Fruit fly (Drosophila melanogaster) whole organism, embryonic: Measurements from ENCODE around the gene CG15160.

Source experiments
- Abd-B ChIP-seq: fragments of 200-800 bp; sonication (Bioruptor generic); optimal IDR thresholded peaks from 2 replicates; lab custom pipeline; 2018; ENCODE audit warnings: missing biosample characterization, mild to moderate bottlenecking, missing genetic modification characterization, moderate library complexity
- Bdp1 ChIP-seq: fragments of 200-800 bp; sonication (Bioruptor generic); optimal IDR thresholded peaks from 3 replicates; lab custom pipeline; 2016; ENCODE audit warnings: missing biosample characterization, missing genetic modification characterization
- BtbVII ChIP-seq: fragments of 200-800 bp; sonication (Bioruptor generic); optimal IDR thresholded peaks from 3 replicates; lab custom pipeline; 2017; ENCODE audit warnings: missing biosample characterization, mild to moderate bottlenecking, missing genetic modification characterization
- CG10267 ChIP-seq: fragments of 200-800 bp; sonication (Bioruptor generic); optimal IDR thresholded peaks from 2 replicates; lab custom pipeline; 2018; ENCODE audit warnings: missing biosample characterization, mild to moderate bottlenecking, missing genetic modification characterization, moderate library complexity
- CG11696 ChIP-seq: fragments of 200-800 bp; sonication (Bioruptor generic); IDR thresholded peaks from 2 replicates; pipeline ENCODE4 v1.3.6; 2022; ENCODE audit warnings: missing biosample characterization, missing genetic modification characterization
- CG12155 ChIP-seq: fragments of 200-800 bp; sonication (Bioruptor generic); optimal IDR thresholded peaks from 3 replicates; lab custom pipeline; 2016; ENCODE audit warnings: missing biosample characterization, missing genetic modification characterization
- CG12219 ChIP-seq: fragments of 200-800 bp; sonication (Bioruptor generic); optimal IDR thresholded peaks from 3 replicates; lab custom pipeline; 2018; ENCODE audit warnings: missing biosample characterization, mild to moderate bottlenecking, missing genetic modification characterization
- CG12769 ChIP-seq: fragments of 200-800 bp; sonication (Bioruptor generic); optimal IDR thresholded peaks from 2 replicates; lab custom pipeline; 2019; ENCODE audit warnings: missing biosample characterization, mild to moderate bottlenecking, missing genetic modification characterization, moderate library complexity
- CG14667 ChIP-seq: fragments of 200-800 bp; sonication (Bioruptor generic); IDR thresholded peaks from 2 replicates; pipeline ENCODE4 v1.3.6; 2022; ENCODE audit warnings: missing biosample characterization, missing genetic modification characterization
- CG16863 ChIP-seq: fragments of 200-800 bp; sonication (Bioruptor generic); optimal IDR thresholded peaks from 3 replicates; lab custom pipeline; 2016; ENCODE audit warnings: missing biosample characterization, missing genetic modification characterization
- CG17385 ChIP-seq: fragments of 200-800 bp; sonication (Bioruptor generic); optimal IDR thresholded peaks from 3 replicates; lab custom pipeline; 2018; ENCODE audit warnings: missing biosample characterization, mild to moderate bottlenecking, missing genetic modification characterization
- CG17912 ChIP-seq: fragments of 200-800 bp; sonication (Bioruptor generic); optimal IDR thresholded peaks from 2 replicates; lab custom pipeline; 2018; ENCODE audit warnings: missing biosample characterization, mild to moderate bottlenecking, missing genetic modification characterization
- CG18011 ChIP-seq: fragments of 200-800 bp; sonication (Bioruptor generic); optimal IDR thresholded peaks from 2 replicates; lab custom pipeline; 2017; ENCODE audit warnings: missing biosample characterization, missing genetic modification characterization, mild to moderate bottlenecking, moderate library complexity, missing genotype
- CG2120 ChIP-seq: fragments of 200-800 bp; sonication (Bioruptor generic); optimal IDR thresholded peaks from 3 replicates; lab custom pipeline; 2016; ENCODE audit warnings: missing biosample characterization, missing genetic modification characterization
- CG2678 ChIP-seq: fragments of 200-800 bp; sonication (Bioruptor generic); optimal IDR thresholded peaks from 3 replicates; lab custom pipeline; 2019; ENCODE audit warnings: missing biosample characterization, mild to moderate bottlenecking, missing genetic modification characterization, moderate library complexity
- CG31441 ChIP-seq: fragments of 200-800 bp; sonication (Bioruptor generic); IDR thresholded peaks from 2 replicates; pipeline ENCODE4 v1.3.6; 2022; ENCODE audit warnings: missing biosample characterization, missing genetic modification characterization
- CG3163 ChIP-seq: fragments of 200-800 bp; sonication (Bioruptor generic); optimal IDR thresholded peaks from 3 replicates; lab custom pipeline; 2016; ENCODE audit warnings: missing biosample characterization, missing genetic modification characterization
- CG32767 ChIP-seq: fragments of 200-800 bp; sonication (Bioruptor generic); IDR thresholded peaks from 2 replicates; pipeline ENCODE4 v1.3.6; 2022; ENCODE audit warnings: missing biosample characterization, missing genetic modification characterization
- CG32772 ChIP-seq: fragments of 200-800 bp; sonication (Bioruptor generic); IDR thresholded peaks from 2 replicates; pipeline ENCODE4 v1.3.6; 2022; ENCODE audit warnings: missing biosample characterization, missing genetic modification characterization
- CG33213 ChIP-seq: fragments of 200-800 bp; sonication (Bioruptor generic); optimal IDR thresholded peaks from 3 replicates; lab custom pipeline; 2016; ENCODE audit warnings: missing biosample characterization, missing genetic modification characterization
- CG33557 ChIP-seq: fragments of 200-800 bp; sonication (Bioruptor generic); optimal IDR thresholded peaks from 2 replicates; lab custom pipeline; 2019; ENCODE audit warnings: missing biosample characterization, mild to moderate bottlenecking, missing genetic modification characterization, moderate library complexity
- CG3995 ChIP-seq: fragments of 200-800 bp; sonication (Bioruptor generic); optimal IDR thresholded peaks from 3 replicates; lab custom pipeline; 2016; ENCODE audit warnings: missing biosample characterization, missing genetic modification characterization
- CG4404 ChIP-seq: fragments of 200-800 bp; sonication (Bioruptor generic); IDR thresholded peaks from 2 replicates; pipeline ENCODE4 v1.3.6; 2022; ENCODE audit warnings: missing biosample characterization, missing genetic modification characterization
- CG5180 ChIP-seq: fragments of 200-800 bp; sonication (Bioruptor generic); optimal IDR thresholded peaks from 3 replicates; lab custom pipeline; 2017; ENCODE audit warnings: missing biosample characterization, missing genetic modification characterization, mild to moderate bottlenecking, moderate library complexity, missing genetic modification reagents
- CG8944 ChIP-seq: fragments of 200-800 bp; sonication (Bioruptor generic); optimal IDR thresholded peaks from 3 replicates; lab custom pipeline; 2016; ENCODE audit warnings: missing biosample characterization, missing genetic modification characterization
- CG9437 ChIP-seq: fragments of 200-800 bp; sonication (Bioruptor generic); optimal IDR thresholded peaks from 2 replicates; lab custom pipeline; 2018; ENCODE audit warnings: missing biosample characterization, mild to moderate bottlenecking, missing genetic modification characterization
- CHES-1-like ChIP-seq: fragments of 200-800 bp; sonication (Bioruptor generic); optimal IDR thresholded peaks from 2 replicates; lab custom pipeline; 2016; ENCODE audit warnings: missing biosample characterization, missing genetic modification characterization
- CTCF ChIP-seq: fragments of 200-800 bp; sonication (Bioruptor generic); optimal IDR thresholded peaks from 2 replicates; lab custom pipeline; 2017; ENCODE audit warnings: missing biosample characterization, mild to moderate bottlenecking, missing genetic modification characterization, moderate library complexity
- HLH54F ChIP-seq: fragments of 200-800 bp; sonication (Bioruptor generic); optimal IDR thresholded peaks from 3 replicates; lab custom pipeline; 2016; ENCODE audit warnings: missing biosample characterization, missing genetic modification characterization
- Lpt ChIP-seq: fragments of >200 bp; optimal IDR thresholded peaks from 2 replicates; lab custom pipeline; 2018; ENCODE audit warnings: missing biosample characterization, missing genetic modification characterization
- MESR4 ChIP-seq: fragments of 200-800 bp; sonication (Bioruptor generic); optimal IDR thresholded peaks from 2 replicates; lab custom pipeline; 2018; ENCODE audit warnings: missing biosample characterization, mild to moderate bottlenecking, missing genetic modification characterization, moderate library complexity
- NC2α ChIP-seq: fragments of 200-800 bp; sonication (Bioruptor generic); optimal IDR thresholded peaks from 2 replicates; lab custom pipeline; 2016; ENCODE audit warnings: missing biosample characterization, missing genetic modification characterization
- Nf-YA ChIP-seq: fragments of 200-800 bp; sonication (Bioruptor generic); IDR thresholded peaks from 2 replicates; pipeline ENCODE4 v1.3.6; 2022; ENCODE audit warnings: missing biosample characterization, missing genetic modification characterization
- NfI ChIP-seq: fragments of 200-800 bp; sonication (Bioruptor generic); optimal IDR thresholded peaks from 3 replicates; lab custom pipeline; 2018; ENCODE audit warnings: missing biosample characterization, mild to moderate bottlenecking, missing genetic modification characterization, moderate library complexity
- Sry-δ ChIP-seq: fragments of 200-800 bp; sonication (Bioruptor generic); optimal IDR thresholded peaks from 2 replicates; lab custom pipeline; 2016; ENCODE audit warnings: missing biosample characterization, missing genetic modification characterization
- btn ChIP-seq: fragments of 200-800 bp; sonication (Bioruptor generic); optimal IDR thresholded peaks from 2 replicates; lab custom pipeline; 2016; ENCODE audit warnings: missing biosample characterization, missing genetic modification characterization
- cad ChIP-seq: fragments of >200 bp; optimal IDR thresholded peaks from 2 replicates; lab custom pipeline; 2017; ENCODE audit warnings: missing biosample characterization, missing genetic modification characterization
- caup ChIP-seq: fragments of 200-800 bp; sonication (Bioruptor generic); optimal IDR thresholded peaks from 3 replicates; lab custom pipeline; 2017; ENCODE audit warnings: missing biosample characterization, mild to moderate bottlenecking, missing genetic modification characterization, moderate library complexity; ENCODE audit not compliant: severe bottlenecking
- chif ChIP-seq, 2 experiments: fragments of 200-800 bp; sonication (Bioruptor generic); optimal IDR thresholded peaks; 3 replicates each; lab custom pipeline; 2016; ENCODE audit warnings: missing biosample characterization in 2 of 2, missing genetic modification characterization in 2 of 2
- crol ChIP-seq: fragments of 200-800 bp; sonication (Bioruptor generic); IDR thresholded peaks from 2 replicates; pipeline ENCODE4 v1.3.6; 2022; ENCODE audit warnings: missing biosample characterization, missing genetic modification characterization
- dan ChIP-seq: fragments of 200-800 bp; sonication (Bioruptor generic); IDR thresholded peaks from 2 replicates; pipeline ENCODE4 v1.3.6; 2022; ENCODE audit warnings: missing biosample characterization, missing genetic modification characterization
- dimm ChIP-seq: fragments of 200-800 bp; sonication (Bioruptor generic); IDR thresholded peaks from 2 replicates; pipeline ENCODE4 v1.3.6; 2022; ENCODE audit warnings: missing biosample characterization, missing genetic modification characterization
- emc ChIP-seq: fragments of 200-800 bp; sonication (Bioruptor generic); optimal IDR thresholded peaks from 2 replicates; lab custom pipeline; 2016; ENCODE audit warnings: missing biosample characterization, missing genetic modification characterization
- en ChIP-seq: fragments of 200-800 bp; sonication (Bioruptor generic); optimal IDR thresholded peaks from 2 replicates; lab custom pipeline; 2016; ENCODE audit warnings: missing biosample characterization, missing genetic modification characterization
- gsb-n ChIP-seq: fragments of 200-800 bp; sonication (Bioruptor generic); optimal IDR thresholded peaks from 3 replicates; lab custom pipeline; 2018; ENCODE audit warnings: missing biosample characterization, mild to moderate bottlenecking, missing genetic modification characterization
- ham ChIP-seq: fragments of 200-800 bp; sonication (Bioruptor generic); IDR thresholded peaks from 2 replicates; pipeline ENCODE4 v1.3.6; 2022; ENCODE audit warnings: missing biosample characterization, missing genetic modification characterization
- nau ChIP-seq: fragments of 200-800 bp; sonication (Bioruptor generic); optimal IDR thresholded peaks from 3 replicates; lab custom pipeline; 2017; ENCODE audit warnings: missing biosample characterization, mild to moderate bottlenecking, missing genetic modification characterization, missing genetic modification reagents
- pfk ChIP-seq: fragments of 200-800 bp; sonication (Bioruptor generic); optimal IDR thresholded peaks from 2 replicates; lab custom pipeline; 2018; ENCODE audit warnings: missing biosample characterization, mild to moderate bottlenecking, missing genetic modification characterization, moderate library complexity
- psq ChIP-seq: fragments of 200-800 bp; sonication (Bioruptor generic); optimal IDR thresholded peaks from 2 replicates; lab custom pipeline; 2017; ENCODE audit warnings: missing biosample characterization, missing genetic modification characterization
- rib ChIP-seq: fragments of 200-800 bp; sonication (Bioruptor generic); IDR thresholded peaks from 2 replicates; pipeline ENCODE4 v1.3.6; 2022; ENCODE audit warnings: missing biosample characterization, missing genetic modification characterization
- sob ChIP-seq: fragments of 200-800 bp; sonication (Bioruptor generic); IDR thresholded peaks from 2 replicates; pipeline ENCODE4 v1.3.6; 2022; ENCODE audit warnings: missing biosample characterization, missing genetic modification characterization
- toy ChIP-seq: fragments of 200-800 bp; sonication (Bioruptor generic); IDR thresholded peaks from 2 replicates; pipeline ENCODE4 v1.3.6; 2022; ENCODE audit warnings: missing biosample characterization, missing genetic modification characterization
- twi ChIP-seq: fragments of 200-800 bp; optimal IDR thresholded peaks from 2 replicates; lab custom pipeline; 2019; ENCODE audit warnings: missing biosample characterization, mild to moderate bottlenecking, missing genetic modification characterization, moderate library complexity
- wor ChIP-seq: fragments of 200-800 bp; sonication (Bioruptor generic); IDR thresholded peaks from 2 replicates; pipeline ENCODE4 v1.3.6; 2022; ENCODE audit warnings: missing biosample characterization, missing genetic modification characterization

Gene CG15160

DNA sequence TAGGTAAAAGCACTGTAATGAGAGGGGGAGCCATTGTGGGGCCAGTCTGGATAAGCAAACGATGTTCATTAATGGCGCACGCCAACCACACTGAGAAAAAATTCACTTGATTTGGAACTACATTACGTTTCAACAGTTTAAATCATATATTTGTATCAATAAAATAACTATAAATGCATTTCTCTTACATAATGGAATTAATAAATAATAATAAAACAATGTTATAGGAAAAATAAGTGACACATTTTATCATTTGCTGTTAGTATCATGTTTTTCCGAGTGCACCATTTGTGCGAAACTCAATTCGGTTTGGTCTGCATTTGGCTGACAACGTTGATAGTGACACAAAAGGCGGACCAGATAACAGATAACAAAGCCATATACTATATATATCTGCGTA lies 41.9 kb upstream of the CG15160 start (continued):
- TF ChIP-seq psq (GFP tag; lab: Kevin White, UChicago) (no peak), CG32767 (GFP tag; lab: Robert Waterston, UW) (no peak), rib (no peak), CG2678 (tag; lab: Kevin White, UChicago) (peak; percentile 61), CG3163 (no peak), BtbVII (no peak), CG17385 (GFP tag; lab: Kevin White, UChicago) (peak; percentile 16), CG10267 (peak; percentile 18), CG8944 (GFP tag; lab: Kevin White, UChicago) (no peak), en (GFP tag; lab: Kevin White, UChicago) (no peak), CG12769 (tag; lab: Kevin White, UChicago) (peak; percentile 42), CG3995 (GFP tag; lab: Kevin White, UChicago) (no peak), CG4404 (GFP tag; lab: Robert Waterston, UW) (no peak), CG11696 (GFP tag; lab: Robert Waterston, UW) (no peak), CG31441 (peak; percentile 36; the same call in 1 of the 2 replicates), CG2120 (GFP tag; lab: Kevin White, UChicago) (peak; percentile 19), dan (GFP tag; lab: Robert Waterston, UW) (no peak), CG9437 (no peak), NfI (GFP tag; lab: Kevin White, UChicago) (no peak), CG16863 (GFP tag; lab: Kevin White, UChicago) (no peak), btn (GFP tag; lab: Kevin White, UChicago) (no peak), Bdp1 (GFP tag; lab: Kevin White, UChicago) (no peak), twi (no peak), CG12155 (no peak), ham (GFP tag; lab: Robert Waterston, UW) (no peak), CTCF (GFP tag; lab: Kevin White, UChicago) (no peak), caup (GFP tag; lab: Kevin White, UChicago) (peak; percentile 16), sob (no peak), Sry-δ (GFP tag; lab: Kevin White, UChicago) (no peak), Nf-YA (GFP tag; lab: Robert Waterston, UW) (no peak), CG32772 (GFP tag; lab: Robert Waterston, UW) (no peak), HLH54F (GFP tag; lab: Kevin White, UChicago) (no peak), Lpt (no peak), CHES-1-like (GFP tag; lab: Kevin White, UChicago) (no peak), gsb-n (tag; lab: Kevin White, UChicago) (no peak), CG18011 (GFP tag; lab: Kevin White, UChicago) (no peak), CG14667 (no peak), toy (GFP tag; lab: Robert Waterston, UW) (no peak), CG17912 (GFP tag; lab: Kevin White, UChicago) (no peak), CG5180 (GFP tag; lab: Kevin White, UChicago) (no peak), Abd-B (GFP tag; lab: Kevin White, UChicago) (no peak), CG12219 (GFP tag; lab: Kevin White, UChicago) (no peak), NC2α (GFP tag; lab: Kevin White, UChicago) (no peak), dimm (no peak), MESR4 (GFP tag; lab: Kevin White, UChicago) (no peak), cad (no peak), emc (GFP tag; lab: Kevin White, UChicago) (no peak), chif (GFP tag; optimal IDR thresholded peaks at IDR 0.05; lab: Kevin White, UChicago) (no peak), CG33213 (GFP tag; lab: Kevin White, UChicago) (no peak), wor (no peak), CG33557 (no peak), crol (GFP tag; lab: Robert Waterston, UW) (no peak), nau (GFP tag; lab: Kevin White, UChicago) (no peak), pfk (GFP tag; lab: Kevin White, UChicago) (no peak)
